Fruit fly (Drosophila melanogaster): Measurements from ENCODE around the gene CG13049.

The CG13049 gene

DNA sequence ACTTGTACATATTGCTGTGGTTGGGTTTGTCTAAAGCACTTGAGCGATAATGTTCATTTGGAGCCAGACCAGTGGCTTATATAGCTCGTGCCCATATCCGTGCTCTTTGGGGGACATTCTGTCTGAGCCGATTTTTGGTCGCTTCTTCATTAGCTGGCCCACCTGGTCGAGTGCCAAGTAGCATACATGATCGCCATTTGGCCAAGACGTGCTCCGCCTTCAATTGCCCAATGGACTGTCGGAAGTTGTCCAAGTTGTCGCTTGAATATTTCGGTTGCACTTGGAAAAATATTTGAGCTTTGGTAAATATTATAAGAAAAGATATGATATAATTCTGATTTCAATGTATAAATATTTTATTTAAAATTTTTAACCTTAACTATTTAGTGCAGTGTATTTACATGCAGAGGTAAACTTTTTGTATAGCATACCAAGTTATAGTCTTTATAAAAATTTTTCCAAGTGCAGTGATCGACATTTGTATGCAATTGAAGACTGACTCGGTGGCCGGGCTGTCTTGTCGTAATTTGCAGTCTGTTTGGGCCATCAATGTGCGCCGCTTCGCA lies 3.7 kb upstream of the CG13049 start, which contains the start of gene CG13047 (continued):
- TF ChIP-seq fd59A (GFP tag; optimal IDR thresholded peaks at IDR 0.05) = no peak
- TF ChIP-seq net (GFP tag; optimal IDR thresholded peaks at IDR 0.05) = no peak
- no peak for TF ChIP-seq Gug (GFP tag; IDR thresholded peaks at IDR 0.05)
- TF ChIP-seq ss (GFP tag; optimal IDR thresholded peaks at IDR 0.05) = no peak

DNA sequence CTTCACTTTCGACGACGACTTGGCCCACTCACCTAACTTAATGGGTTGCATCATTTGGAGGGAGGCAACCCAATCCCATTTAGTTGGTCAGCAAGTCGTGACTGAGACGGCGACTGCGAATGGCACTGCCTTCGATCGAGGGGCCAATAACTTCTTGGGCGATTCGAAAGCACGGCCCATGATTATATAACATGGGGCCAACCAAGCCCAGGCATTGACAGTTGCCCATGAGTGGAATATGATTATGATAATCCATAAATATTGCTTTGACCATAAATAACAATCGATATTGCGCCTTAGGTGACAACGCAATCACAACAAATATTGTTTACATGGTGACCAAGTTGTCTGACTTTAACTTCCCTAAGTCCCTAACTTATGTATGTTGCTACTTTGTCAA lies 2.1 kb upstream of the CG13049 start, which contains the start of gene CG13048:
Gene CG13048 (minus strand): TSS at position 101 of the 400 bp plus-strand sequence.
- no peak for TF ChIP-seq Eip78C (GFP tag)
- TF ChIP-seq ss (GFP tag; optimal IDR thresholded peaks at IDR 0.05) = no peak
- TF ChIP-seq CG16779 (tag; optimal IDR thresholded peaks at IDR 0.05) = no peak
- no peak for TF ChIP-seq CG34406 (GFP tag; optimal IDR thresholded peaks at IDR 0.05)
- no peak for TF ChIP-seq Ets96B (tag; optimal IDR thresholded peaks at IDR 0.05)
- TF ChIP-seq topi (GFP tag; optimal IDR thresholded peaks at IDR 0.05) = no peak
- TF ChIP-seq Hr39 (GFP tag; optimal IDR thresholded peaks at IDR 0.05) = no peak
- TF ChIP-seq Eip75B (GFP tag; optimal IDR thresholded peaks at IDR 0.05) = no peak
- TF ChIP-seq eg (GFP tag; IDR thresholded peaks at IDR 0.05) = no peak
- TF ChIP-seq CG11902 (GFP tag; optimal IDR thresholded peaks at IDR 0.05) = no peak

DNA sequence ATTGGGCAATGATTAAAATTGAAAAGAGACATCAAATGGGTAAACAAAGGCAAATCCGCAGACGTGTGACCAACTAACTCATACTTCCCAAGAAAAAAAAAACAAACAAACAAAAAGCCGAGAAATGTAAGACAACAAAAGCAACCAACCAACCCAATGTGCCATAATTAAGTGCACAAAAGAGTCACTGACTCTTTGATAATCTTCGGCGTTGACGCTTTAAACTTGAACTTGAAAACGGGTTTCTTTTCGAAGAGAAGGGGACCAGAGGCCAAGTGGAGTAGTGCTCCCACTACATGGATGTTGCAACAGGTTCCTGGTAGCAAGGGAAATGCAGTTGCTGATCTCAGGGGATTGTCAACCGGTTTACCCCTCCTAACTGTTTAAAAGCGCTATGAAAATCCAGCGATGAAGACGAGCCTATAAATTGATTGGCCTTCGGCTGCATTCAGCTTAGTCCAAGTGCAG lies 1.7 kb downstream of the CG13049 start, which contains the start of gene CG13064:
Gene CG13064 (plus strand): TSS at position 418 of the 468 bp plus-strand sequence.
- no peak for TF ChIP-seq CG3919 (GFP tag; optimal IDR thresholded peaks at IDR 0.05)
- no peak for TF ChIP-seq topi (GFP tag; optimal IDR thresholded peaks at IDR 0.05)
- peak; percentile 47 for TF ChIP-seq Eip75B (GFP tag; optimal IDR thresholded peaks at IDR 0.05)
- TF ChIP-seq CG11902 (GFP tag; optimal IDR thresholded peaks at IDR 0.05) = no peak
- no peak for TF ChIP-seq fd85E (GFP tag; optimal IDR thresholded peaks at IDR 0.05)
- TF ChIP-seq Eip78C (GFP tag) = peak; percentile 53
- peak; percentile 55 for TF ChIP-seq dsx (GFP tag; optimal IDR thresholded peaks at IDR 0.05; ENCODE audit: poor library complexity, severe bottlenecking)
- TF ChIP-seq fkh (GFP tag; optimal IDR thresholded peaks at IDR 0.05) = no peak
- TF ChIP-seq CG34406 (GFP tag; optimal IDR thresholded peaks at IDR 0.05) = no peak
- no peak for TF ChIP-seq CG11762 (GFP tag; optimal IDR thresholded peaks at IDR 0.05; ENCODE audit: insufficient read depth)
- TF ChIP-seq Met (GFP tag; optimal IDR thresholded peaks at IDR 0.05) = no peak
- no peak for TF ChIP-seq CG10631 (GFP tag; optimal IDR thresholded peaks at IDR 0.05)
- TF ChIP-seq Sox14 (GFP tag; optimal IDR thresholded peaks at IDR 0.05) = no peak
- TF ChIP-seq CG8319 (GFP tag; optimal IDR thresholded peaks at IDR 0.05) = no peak
- TF ChIP-seq Sox15 (GFP tag; optimal IDR thresholded peaks at IDR 0.05) = no peak
- TF ChIP-seq CG1621 (tag; optimal IDR thresholded peaks at IDR 0.05) = no peak
- no peak for TF ChIP-seq Hr38 (GFP tag; optimal IDR thresholded peaks at IDR 0.05)
- no peak for TF ChIP-seq CG7368 (GFP tag; optimal IDR thresholded peaks at IDR 0.05)
- TF ChIP-seq CG6792 (GFP tag; optimal IDR thresholded peaks at IDR 0.05) = no peak
- TF ChIP-seq vri (GFP tag; optimal IDR thresholded peaks at IDR 0.05) = no peak
- no peak for TF ChIP-seq Ets21C (GFP tag; optimal IDR thresholded peaks at IDR 0.05)
- peak in 1 of 2 experiments; percentile 63 for TF ChIP-seq ss (GFP tag; optimal IDR thresholded peaks at IDR 0.05)
- TF ChIP-seq Sox102F (GFP tag; optimal IDR thresholded peaks at IDR 0.05) = peak; percentile 19
- TF ChIP-seq CG6854 (GFP tag; optimal IDR thresholded peaks at IDR 0.05) = no peak
- TF ChIP-seq Lpt (GFP tag; optimal IDR thresholded peaks at IDR 0.05) = peak; percentile 8
- TF ChIP-seq esn (GFP tag; optimal IDR thresholded peaks at IDR 0.05) = no peak

DNA sequence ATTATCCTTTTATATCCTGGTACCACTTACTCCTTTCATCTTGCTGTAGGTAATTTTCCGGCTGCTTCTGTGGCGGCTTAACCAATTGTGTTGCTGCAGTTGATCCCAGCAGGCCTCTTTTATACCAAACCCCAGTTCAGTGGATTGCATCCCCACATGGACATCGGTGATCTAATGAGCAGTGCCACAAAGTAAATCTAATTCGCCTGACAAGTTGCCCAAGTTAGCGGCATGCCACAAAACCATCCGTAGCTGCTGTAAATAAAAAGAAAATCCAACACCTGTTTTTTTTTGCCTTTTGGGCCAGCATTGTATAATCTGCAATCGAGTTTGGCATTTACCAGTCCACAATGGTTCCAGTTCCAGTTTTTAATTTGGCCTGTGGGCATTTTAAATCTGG lies 2.6 kb downstream of the CG13049 start, which contains the start of gene CG13050:
Gene CG13050 (minus strand): TSS at position 101 of the 400 bp plus-strand sequence.
- TF ChIP-seq CG31627 (GFP tag; optimal IDR thresholded peaks at IDR 0.05) (no peak), Lpt (GFP tag; optimal IDR thresholded peaks at IDR 0.05) (no peak), Eip78C (GFP tag) (no peak), CG8632 (GFP tag; optimal IDR thresholded peaks at IDR 0.05) (no peak), CG6808 (GFP tag; optimal IDR thresholded peaks at IDR 0.05) (no peak), CG10631 (GFP tag; optimal IDR thresholded peaks at IDR 0.05) (no peak), dsx (GFP tag; optimal IDR thresholded peaks at IDR 0.05; ENCODE audit: poor library complexity, severe bottlenecking) (no peak), Eip93F (GFP tag; optimal IDR thresholded peaks at IDR 0.05) (no peak), CG11294 (GFP tag; IDR thresholded peaks at IDR 0.05) (no peak), CG7368 (GFP tag; optimal IDR thresholded peaks at IDR 0.05) (no peak), CG15336 (GFP tag; IDR thresholded peaks at IDR 0.05) (no peak), fd59A (GFP tag; optimal IDR thresholded peaks at IDR 0.05) (no peak)
